Worm (Caenorhabditis elegans) whole organism, L1 larva: Measurements from ENCODE around the gene F07A11.4.
A peak's percentile ranks its signal among the peaks of the same experiment; 100 is the strongest.

Experiments
- C16A3.4 ChIP-seq: fragments of 150-350 bp; optimal IDR thresholded peaks from 2 replicates; lab custom pipeline; 2014; ENCODE audit warnings: missing biosample characterization, missing genetic modification characterization
- C34B4.2 ChIP-seq: sonication (generic microtip); optimal IDR thresholded peaks from 2 replicates; lab custom pipeline; 2017; ENCODE audit warnings: mild to moderate bottlenecking, missing genetic modification characterization, missing compliant biosample characterization
- Y116A8C.19 ChIP-seq: sonication (generic microtip); optimal IDR thresholded peaks from 2 replicates; lab custom pipeline; 2016; ENCODE audit warnings: missing compliant biosample characterization, missing genetic modification characterization, borderline replicate concordance
- aha-1 ChIP-seq: fragments of 150-350 bp; optimal IDR thresholded peaks from 2 replicates; lab custom pipeline; 2014; ENCODE audit warnings: missing biosample characterization, missing genetic modification characterization
- ceh-63 ChIP-seq: fragments of 200-800 bp; sonication (Bioruptor generic); optimal IDR thresholded peaks from 2 replicates; lab custom pipeline; 2018; ENCODE audit warnings: mild to moderate bottlenecking, missing genetic modification characterization, missing compliant biosample characterization
- ceh-8 ChIP-seq: fragments of 200-800 bp; sonication (Bioruptor generic); optimal IDR thresholded peaks from 2 replicates; lab custom pipeline; 2018; ENCODE audit warnings: mild to moderate bottlenecking, missing genetic modification characterization, moderate library complexity, missing compliant biosample characterization
- ceh-82 ChIP-seq, 3 experiments: fragments of 150-350 bp in 1 of 3; sonication (generic microtip) in 2 of 3; optimal IDR thresholded peaks; 2 replicates each; lab custom pipeline; 2014 to 2017; ENCODE audit warnings: missing biosample characterization in 3 of 3, missing genetic modification characterization in 3 of 3
- ceh-90 ChIP-seq: sonication (generic microtip); optimal IDR thresholded peaks from 2 replicates; lab custom pipeline; 2016; ENCODE audit warnings: missing genetic modification characterization, missing compliant biosample characterization
- dpl-1 ChIP-seq, 3 experiments: fragments of 150-350 bp in 2 of 3; sonication (generic microtip) in 1 of 3; optimal IDR thresholded peaks; 2 replicates each; lab custom pipeline; 2014 to 2017; ENCODE audit warnings: missing biosample characterization in 3 of 3, missing genetic modification characterization in 3 of 3, missing genetic modification reagents in 3 of 3
- dsc-1 ChIP-seq: sonication (generic microtip); optimal IDR thresholded peaks from 2 replicates; lab custom pipeline; 2016; ENCODE audit warnings: mild to moderate bottlenecking, missing genetic modification characterization, missing compliant biosample characterization
- efl-3 ChIP-seq: fragments of 200-800 bp; sonication (Bioruptor generic); optimal IDR thresholded peaks from 2 replicates; lab custom pipeline; 2018; ENCODE audit warnings: mild to moderate bottlenecking, missing genetic modification characterization, missing compliant biosample characterization
- egl-13 ChIP-seq: sonication (generic microtip); optimal IDR thresholded peaks from 2 replicates; lab custom pipeline; 2016; ENCODE audit warnings: missing genotype, missing genetic modification reagents, missing genetic modification characterization, missing compliant biosample characterization
- elt-2 ChIP-seq: sonication (generic microtip); optimal IDR thresholded peaks from 2 replicates; lab custom pipeline; 2016; ENCODE audit warnings: missing genetic modification characterization, mild to moderate bottlenecking, inconsistent platforms, missing compliant biosample characterization, missing genetic modification reagents
- ets-5 ChIP-seq: fragments of 200-800 bp; sonication (Bioruptor generic); IDR thresholded peaks from 2 replicates; pipeline ENCODE4 v1.3.6; 2022; ENCODE audit warnings: missing genetic modification characterization, missing compliant biosample characterization
- fkh-10 ChIP-seq: sonication (generic microtip); optimal IDR thresholded peaks from 2 replicates; lab custom pipeline; 2017; ENCODE audit warnings: missing biosample characterization, missing genetic modification reagents, missing genetic modification characterization
- fkh-4 ChIP-seq: sonication (generic microtip); optimal IDR thresholded peaks from 2 replicates; lab custom pipeline; 2016; ENCODE audit warnings: missing compliant biosample characterization, missing genetic modification characterization, borderline replicate concordance
- fkh-8 ChIP-seq: sonication (generic microtip); optimal IDR thresholded peaks from 2 replicates; lab custom pipeline; 2016; ENCODE audit warnings: mild to moderate bottlenecking, missing genetic modification characterization, missing compliant biosample characterization
- fos-1 ChIP-seq: fragments of 150-350 bp; optimal IDR thresholded peaks from 2 replicates; lab custom pipeline; 2014; ENCODE audit warnings: missing biosample characterization, missing genetic modification characterization
- grh-1 ChIP-seq: fragments of 200-800 bp; sonication (Bioruptor generic); IDR thresholded peaks from 2 replicates; pipeline ENCODE4 v1.3.6; 2022; ENCODE audit warnings: missing genetic modification reagents, missing genetic modification characterization, missing compliant biosample characterization
- hlh-4 ChIP-seq: sonication (generic microtip); optimal IDR thresholded peaks from 2 replicates; lab custom pipeline; 2016; ENCODE audit warnings: mild to moderate bottlenecking, missing genetic modification characterization, missing compliant biosample characterization
- hpl-2 ChIP-seq: fragments of 150-350 bp; optimal IDR thresholded peaks from 2 replicates; lab custom pipeline; 2014; ENCODE audit warnings: missing biosample characterization, missing genetic modification reagents, missing genetic modification characterization
- isw-1 ChIP-seq: fragments of 200-800 bp; sonication (Bioruptor generic); IDR thresholded peaks from 2 replicates; pipeline ENCODE4 v1.3.6; 2022; ENCODE audit warnings: missing genetic modification characterization, missing compliant biosample characterization
- jun-1 ChIP-seq: fragments of 150-350 bp; optimal IDR thresholded peaks from 2 replicates; lab custom pipeline; 2014; ENCODE audit warnings: missing biosample characterization, missing genetic modification reagents, missing genetic modification characterization
- lin-13 ChIP-seq: fragments of 150-350 bp; optimal IDR thresholded peaks from 2 replicates; lab custom pipeline; 2014; ENCODE audit warnings: missing biosample characterization, missing genetic modification reagents, missing genetic modification characterization
- lin-14 ChIP-seq: fragments of 200-800 bp; sonication (Bioruptor generic); optimal IDR thresholded peaks from 2 replicates; lab custom pipeline; 2018; ENCODE audit warnings: mild to moderate bottlenecking, missing genetic modification characterization, moderate library complexity, missing compliant biosample characterization
- lin-15B ChIP-seq: fragments of 150-350 bp; sonication (generic microtip); optimal IDR thresholded peaks from 3 replicates; lab custom pipeline; 2014; ENCODE audit warnings: missing biosample characterization, missing genetic modification characterization
- lin-35 ChIP-seq, 2 experiments: fragments of 150-350 bp; optimal IDR thresholded peaks; 2 replicates each; lab custom pipeline; 2014; ENCODE audit warnings: missing biosample characterization in 2 of 2, missing genetic modification characterization in 2 of 2, missing genetic modification reagents in 2 of 2
- lsy-2 ChIP-seq, 2 experiments: fragments of 150-350 bp; optimal IDR thresholded peaks; 2 replicates each; lab custom pipeline; 2014; ENCODE audit warnings: missing biosample characterization in 2 of 2, missing genetic modification characterization in 2 of 2
- mab-9 ChIP-seq: fragments of 200-800 bp; sonication (Bioruptor generic); IDR thresholded peaks from 2 replicates; pipeline ENCODE4 v1.3.6; 2022; ENCODE audit warnings: missing genetic modification reagents, missing genetic modification characterization, missing compliant biosample characterization
- mef-2 ChIP-seq: fragments of 150-350 bp; optimal IDR thresholded peaks from 2 replicates; lab custom pipeline; 2014; ENCODE audit warnings: missing biosample characterization, missing genetic modification characterization
- mep-1 ChIP-seq: fragments of 150-350 bp; optimal IDR thresholded peaks from 2 replicates; lab custom pipeline; 2014; ENCODE audit warnings: missing biosample characterization, missing genetic modification characterization
- nhr-11 ChIP-seq: fragments of 150-350 bp; optimal IDR thresholded peaks from 2 replicates; lab custom pipeline; 2014; ENCODE audit warnings: missing biosample characterization, missing genetic modification characterization
- nhr-12 ChIP-seq: sonication (generic microtip); optimal IDR thresholded peaks from 2 replicates; lab custom pipeline; 2017; ENCODE audit warnings: missing biosample characterization, missing genetic modification characterization
- nhr-19 ChIP-seq: fragments of 200-800 bp; sonication (Bioruptor generic); conservative IDR thresholded peaks from 2 replicates; pipeline ENCODE4 v1.3.6; 2022; ENCODE audit warnings: missing genetic modification characterization, missing compliant biosample characterization
- nhr-20 ChIP-seq: sonication (generic microtip); optimal IDR thresholded peaks from 2 replicates; lab custom pipeline; 2016; ENCODE audit warnings: mild to moderate bottlenecking, missing genetic modification characterization, missing compliant biosample characterization
- nhr-84 ChIP-seq: sonication (generic microtip); optimal IDR thresholded peaks from 2 replicates; lab custom pipeline; 2017; ENCODE audit warnings: missing biosample characterization, missing genetic modification characterization
- nhr-85 ChIP-seq: sonication (generic microtip); peaks from one replicate; lab custom pipeline; 2016; ENCODE audit warnings: missing genetic modification characterization, inconsistent platforms, missing compliant biosample characterization
- pag-3 ChIP-seq: sonication (generic microtip); optimal IDR thresholded peaks from 2 replicates; lab custom pipeline; 2017; ENCODE audit warnings: missing genetic modification characterization, mild to moderate bottlenecking, missing compliant biosample characterization, antibody characterized with exemption, borderline replicate concordance; ENCODE audit not compliant: insufficient read depth
- pax-3 ChIP-seq: fragments of 200-800 bp; sonication (Bioruptor generic); optimal IDR thresholded peaks from 2 replicates; lab custom pipeline; 2018; ENCODE audit warnings: mild to moderate bottlenecking, missing genetic modification characterization, moderate library complexity, missing compliant biosample characterization
- rnt-1 ChIP-seq: sonication (generic microtip); optimal IDR thresholded peaks from 2 replicates; lab custom pipeline; 2016; ENCODE audit warnings: mild to moderate bottlenecking, missing genetic modification characterization, moderate library complexity, missing compliant biosample characterization
- skn-1 ChIP-seq: fragments of 150-350 bp; optimal IDR thresholded peaks from 2 replicates; lab custom pipeline; 2014; ENCODE audit warnings: missing biosample characterization, missing genetic modification characterization
- snpc-4 ChIP-seq: fragments of 150-350 bp; optimal IDR thresholded peaks from 2 replicates; lab custom pipeline; 2014; ENCODE audit warnings: missing biosample characterization, missing genetic modification characterization
- sptf-1 ChIP-seq: fragments of 150-350 bp; optimal IDR thresholded peaks from 2 replicates; lab custom pipeline; 2014; ENCODE audit warnings: missing biosample characterization, missing genetic modification characterization
- sup-37 ChIP-seq: fragments of 200-800 bp; sonication (Bioruptor generic); optimal IDR thresholded peaks from 2 replicates; lab custom pipeline; 2018; ENCODE audit warnings: mild to moderate bottlenecking, missing genetic modification characterization, missing compliant biosample characterization
- tlp-1 ChIP-seq: fragments of 150-350 bp; optimal IDR thresholded peaks from 2 replicates; lab custom pipeline; 2014; ENCODE audit warnings: missing biosample characterization, missing genetic modification characterization
- unc-62 ChIP-seq: fragments of 150-350 bp; optimal IDR thresholded peaks from 2 replicates; lab custom pipeline; 2014; ENCODE audit warnings: missing biosample characterization, missing genetic modification reagents, missing genetic modification characterization
- unc-86 ChIP-seq: sonication (generic microtip); optimal IDR thresholded peaks from 2 replicates; lab custom pipeline; 2016; ENCODE audit warnings: missing genetic modification characterization, missing compliant biosample characterization
- vab-15 ChIP-seq: sonication (generic microtip); optimal IDR thresholded peaks from 2 replicates; lab custom pipeline; 2017; ENCODE audit warnings: missing genotype, mild to moderate bottlenecking, missing genetic modification characterization, missing compliant biosample characterization
- xbp-1 ChIP-seq: sonication (generic microtip); optimal IDR thresholded peaks from 2 replicates; lab custom pipeline; 2016; ENCODE audit warnings: missing genetic modification characterization, missing compliant biosample characterization
- zip-4 ChIP-seq: fragments of 200-800 bp; sonication (Bioruptor generic); optimal IDR thresholded peaks from 2 replicates; lab custom pipeline; 2018; ENCODE audit warnings: mild to moderate bottlenecking, missing genetic modification characterization, moderate library complexity, missing compliant biosample characterization
- ztf-11 ChIP-seq, 2 experiments: sonication (generic microtip); optimal IDR thresholded peaks; 2 replicates each; lab custom pipeline; 2016 to 2017; ENCODE audit warnings: missing genetic modification characterization in 2 of 2, missing biosample characterization in 1 of 2, missing compliant biosample characterization in 1 of 2
- ztf-4 ChIP-seq: fragments of 150-350 bp; optimal IDR thresholded peaks from 2 replicates; lab custom pipeline; 2014; ENCODE audit warnings: missing biosample characterization, missing genetic modification characterization

Gene F07A11.4

ce11 chrII:11566970-11567711, 33.7 kb upstream of the F07A11.4 start, which contains the start of gene F54D5.5:
F54D5.5 (minus strand) TSS chrII:11567020.
- no peak for TF ChIP-seq Y116A8C.19 (tag; lab: Kevin White, UChicago)
- TF ChIP-seq lin-35 (GFP tag; optimal IDR thresholded peaks at IDR 0.05; lab: Kevin White, UChicago): peak; percentile 45 to 47
- TF ChIP-seq fkh-4 (tag; lab: Kevin White, UChicago): no peak
- no peak for TF ChIP-seq fkh-10 (GFP tag; lab: Kevin White, UChicago)
- no peak for TF ChIP-seq hpl-2 (GFP tag; lab: Kevin White, UChicago)
- TF ChIP-seq mab-9 (GFP tag; lab: Robert Waterston, UW): no peak
- TF ChIP-seq ztf-11 (tag; optimal IDR thresholded peaks at IDR 0.05; lab: Kevin White, UChicago): peak in 1 of 2 experiments; percentile 40
- TF ChIP-seq nhr-12 (tag; lab: Kevin White, UChicago): no peak
- TF ChIP-seq tlp-1 (tag; lab: Kevin White, UChicago): no peak
- TF ChIP-seq aha-1: no peak
- no peak for TF ChIP-seq lin-13 (GFP tag; lab: Kevin White, UChicago)
- TF ChIP-seq snpc-4 (tag; lab: Kevin White, UChicago): no peak
- peak; percentile 8 for TF ChIP-seq egl-13 (tag; lab: Kevin White, UChicago)
- TF ChIP-seq nhr-11 (tag; lab: Kevin White, UChicago): no peak
- TF ChIP-seq hlh-4 (tag; lab: Kevin White, UChicago): no peak
- TF ChIP-seq unc-86 (tag; lab: Kevin White, UChicago): peak; percentile 7
- TF ChIP-seq ceh-8 (GFP tag; lab: Kevin White, UChicago): no peak
- TF ChIP-seq unc-62 (GFP tag; lab: Kevin White, UChicago): no peak
- no peak for TF ChIP-seq ets-5 (GFP tag; lab: Robert Waterston, UW)
- no peak for TF ChIP-seq nhr-19 (GFP tag; lab: Robert Waterston, UW)
- no peak for TF ChIP-seq vab-15 (tag; lab: Kevin White, UChicago)
- TF ChIP-seq sup-37 (GFP tag; lab: Kevin White, UChicago): no peak
- TF ChIP-seq sptf-1 (tag; lab: Kevin White, UChicago): no peak
- TF ChIP-seq dpl-1 (GFP tag; optimal IDR thresholded peaks at IDR 0.05; lab: Kevin White, UChicago): peak in 2 of 3 experiments; percentile 22 to 75
- TF ChIP-seq lin-14 (GFP tag; lab: Kevin White, UChicago): peak; percentile 46
- TF ChIP-seq C34B4.2 (tag; lab: Kevin White, UChicago): no peak
- TF ChIP-seq mep-1 (tag; lab: Kevin White, UChicago): peak; percentile 44
- no peak for TF ChIP-seq nhr-84 (tag; lab: Kevin White, UChicago)
- TF ChIP-seq ceh-90: no peak
- no peak for TF ChIP-seq pag-3
- no peak for TF ChIP-seq ceh-63 (GFP tag; lab: Kevin White, UChicago)
- peak in 1 of 2 experiments; percentile 45 for TF ChIP-seq lsy-2 (tag; optimal IDR thresholded peaks at IDR 0.05; lab: Kevin White, UChicago)
- no peak for TF ChIP-seq ztf-4 (tag; lab: Kevin White, UChicago)
- no peak for TF ChIP-seq xbp-1
- no peak for TF ChIP-seq C16A3.4 (tag; lab: Kevin White, UChicago)
- TF ChIP-seq nhr-20: no peak
- no peak for TF ChIP-seq efl-3 (GFP tag; lab: Kevin White, UChicago)
- TF ChIP-seq pax-3 (tag; lab: Kevin White, UChicago): no peak
- no peak for TF ChIP-seq grh-1 (GFP tag; lab: Robert Waterston, UW)
- no peak for TF ChIP-seq lin-15B (tag; lab: Kevin White, UChicago)
- no peak for TF ChIP-seq zip-4 (GFP tag; lab: Kevin White, UChicago)
- TF ChIP-seq fos-1 (tag; lab: Kevin White, UChicago): no peak
- peak; percentile 5 for TF ChIP-seq rnt-1 (tag; lab: Kevin White, UChicago)
- TF ChIP-seq elt-2: no peak
- no peak for TF ChIP-seq skn-1 (tag; lab: Kevin White, UChicago)
- no peak for TF ChIP-seq jun-1 (tag; lab: Kevin White, UChicago)
- TF ChIP-seq nhr-85 (tag; lab: Kevin White, UChicago): peak; percentile 25
- no peak for TF ChIP-seq dsc-1 (tag; lab: Kevin White, UChicago)
- peak in 2 of 3 experiments; percentile 12 to 28 for TF ChIP-seq ceh-82 (tag; optimal IDR thresholded peaks at IDR 0.05; lab: Kevin White, UChicago)
- TF ChIP-seq mef-2 (tag; lab: Kevin White, UChicago): no peak
- TF ChIP-seq isw-1: no peak; the same call in 1 of the 2 replicates
- TF ChIP-seq fkh-8 (tag; lab: Kevin White, UChicago): no peak
